Worm (Caenorhabditis elegans) whole organism, L1 larva: ENCODE results near the gene F35D2.1.

Source experiments
- C16A3.4 ChIP-seq: fragments of 150-350 bp; optimal IDR thresholded peaks from 2 replicates; lab custom pipeline; 2014; ENCODE audit warnings: missing biosample characterization, missing genetic modification characterization
- efl-1 ChIP-seq, 4 experiments: fragments of 150-350 bp; optimal IDR thresholded peaks in 3 of 4; peaks in 1 of 4; 1 replicate in 1 of 4; 2 replicates in 3 of 4; lab custom pipeline; 2014; ENCODE audit warnings: missing biosample characterization in 2 of 4, missing genetic modification characterization in 2 of 4, missing genetic modification reagents in 2 of 4
- hlh-4 ChIP-seq: sonication (generic microtip); optimal IDR thresholded peaks from 2 replicates; lab custom pipeline; 2016; ENCODE audit warnings: mild to moderate bottlenecking, missing genetic modification characterization, missing compliant biosample characterization
- lin-39 ChIP-seq: fragments of 150-350 bp; optimal IDR thresholded peaks from 2 replicates; lab custom pipeline; 2014; ENCODE audit warnings: missing biosample characterization, missing genetic modification reagents, missing genetic modification characterization
- tbx-2 ChIP-seq: sonication (generic microtip); optimal IDR thresholded peaks from 2 replicates; lab custom pipeline; 2016; ENCODE audit warnings: missing genetic modification characterization, missing compliant biosample characterization
- xbp-1 ChIP-seq: sonication (generic microtip); optimal IDR thresholded peaks from 2 replicates; lab custom pipeline; 2016; ENCODE audit warnings: missing genetic modification characterization, missing compliant biosample characterization
- zip-4 ChIP-seq: fragments of 200-800 bp; sonication (Bioruptor generic); optimal IDR thresholded peaks from 2 replicates; lab custom pipeline; 2018; ENCODE audit warnings: mild to moderate bottlenecking, missing genetic modification characterization, moderate library complexity, missing compliant biosample characterization
- ztf-11 ChIP-seq, 2 experiments: sonication (generic microtip); optimal IDR thresholded peaks; 2 replicates each; lab custom pipeline; 2016 to 2017; ENCODE audit warnings: missing genetic modification characterization in 2 of 2, missing biosample characterization in 1 of 2, missing compliant biosample characterization in 1 of 2

DNA sequence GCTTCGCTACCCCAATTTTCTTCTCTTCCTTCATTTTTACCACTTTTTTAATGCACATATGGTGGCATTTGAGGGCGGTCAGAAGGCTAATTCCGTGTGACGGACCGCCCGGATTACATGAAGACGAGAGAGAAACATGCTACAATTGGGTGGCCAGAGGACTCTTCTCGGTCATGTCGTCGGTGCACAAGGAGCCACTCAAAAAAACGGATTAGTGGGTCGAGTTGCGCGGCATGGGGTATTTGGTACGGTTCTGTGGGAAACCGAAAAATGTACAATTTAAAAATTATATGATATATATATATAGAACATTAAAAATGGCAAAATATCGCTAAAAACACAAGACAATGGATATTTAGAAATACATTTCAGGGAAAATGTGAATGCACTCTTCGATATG is 4.9 kb upstream of the F35D2.1 start:
- TF ChIP-seq C16A3.4 (no peak), tbx-2 (tag; lab: Kevin White, UChicago) (no peak), zip-4 (GFP tag; lab: Kevin White, UChicago) (no peak), lin-39 (tag; lab: Kevin White, UChicago) (no peak), xbp-1 (tag; lab: Kevin White, UChicago) (no peak), hlh-4 (no peak), ztf-11 (tag; optimal IDR thresholded peaks at IDR 0.05; lab: Kevin White, UChicago) (no peak), efl-1 (optimal IDR thresholded peaks at IDR 0.05; lab: Kevin White, UChicago) (no peak), efl-1 (GFP tag; optimal IDR thresholded peaks at IDR 0.05 in 1 of 2; lab: Kevin White, UChicago) (no peak)
